Worm (Caenorhabditis elegans) whole organism, L4 larva: ENCODE measurements around the gene F54C9.11.
A peak's percentile ranks its signal among the peaks of the same experiment; 100 is the strongest.

Source experiments
- F37D6.2 ChIP-seq: sonication (generic microtip); optimal IDR thresholded peaks from 2 replicates; lab custom pipeline; 2016; ENCODE audit warnings: mild to moderate bottlenecking, missing genetic modification characterization, missing compliant biosample characterization
- Y105C5A.15 ChIP-seq: fragments of 200-800 bp; sonication (Bioruptor generic); IDR thresholded peaks from 2 replicates; pipeline ENCODE4 v1.3.6; 2022; ENCODE audit warnings: missing genetic modification characterization, missing compliant biosample characterization
- Y75B8A.6 ChIP-seq: fragments of 200-800 bp; sonication (Bioruptor generic); IDR thresholded peaks from 2 replicates; pipeline ENCODE4 v1.3.6; 2022; ENCODE audit warnings: missing genetic modification reagents, missing genetic modification characterization, missing compliant biosample characterization
- aha-1 ChIP-seq: fragments of 150-350 bp; peaks from one replicate; lab custom pipeline; 2014; ENCODE audit warnings: missing biosample characterization, missing genetic modification characterization
- ama-1 ChIP-seq: fragments of 150-350 bp; optimal IDR thresholded peaks from 2 replicates; lab custom pipeline; 2014; ENCODE audit warnings: inconsistent platforms, mixed read lengths
- ces-1 ChIP-seq: fragments of 150-350 bp; sonication (generic microtip); optimal IDR thresholded peaks from 4 replicates; lab custom pipeline; 2014; ENCODE audit warnings: missing biosample characterization, missing genetic modification reagents, missing genetic modification characterization
- cey-2 ChIP-seq: sonication (generic microtip); optimal IDR thresholded peaks from 3 replicates; lab custom pipeline; 2017; ENCODE audit warnings: missing genetic modification characterization, mild to moderate bottlenecking, missing compliant biosample characterization, antibody characterized with exemption, borderline replicate concordance; ENCODE audit not compliant: insufficient read depth
- dmd-8 ChIP-seq: fragments of 200-800 bp; sonication (Bioruptor generic); IDR thresholded peaks from 2 replicates; pipeline ENCODE4 v1.3.6; 2022; ENCODE audit warnings: missing genetic modification characterization, missing compliant biosample characterization
- duxl-1 ChIP-seq: sonication (generic microtip); optimal IDR thresholded peaks from 2 replicates; lab custom pipeline; 2016; ENCODE audit warnings: mild to moderate bottlenecking, missing genetic modification characterization, moderate library complexity, missing compliant biosample characterization; ENCODE audit not compliant: poor library complexity
- dve-1 ChIP-seq: sonication (generic microtip); optimal IDR thresholded peaks from 2 replicates; lab custom pipeline; 2017; ENCODE audit warnings: antibody characterized with exemption, mild to moderate bottlenecking, missing genetic modification characterization, missing compliant biosample characterization; ENCODE audit not compliant: insufficient read depth
- fkh-10 ChIP-seq: fragments of 150-350 bp; optimal IDR thresholded peaks from 2 replicates; lab custom pipeline; 2014; ENCODE audit warnings: missing biosample characterization, missing genetic modification reagents, missing genetic modification characterization
- gei-8 ChIP-seq: fragments of 200-800 bp; sonication (Bioruptor generic); optimal IDR thresholded peaks from 2 replicates; lab custom pipeline; 2018; ENCODE audit warnings: mild to moderate bottlenecking, missing genetic modification characterization, missing compliant biosample characterization
- hlh-30 ChIP-seq: sonication (generic microtip); optimal IDR thresholded peaks from 2 replicates; lab custom pipeline; 2017; ENCODE audit warnings: antibody characterized with exemption, mild to moderate bottlenecking, missing genetic modification characterization, missing compliant biosample characterization; ENCODE audit not compliant: insufficient read depth
- lin-15B ChIP-seq: fragments of 150-350 bp; sonication (generic microtip); optimal IDR thresholded peaks from 3 replicates; lab custom pipeline; 2014; ENCODE audit warnings: missing biosample characterization, missing genetic modification characterization
- lin-38 ChIP-seq: fragments of 200-800 bp; sonication (Bioruptor generic); IDR thresholded peaks from 2 replicates; pipeline ENCODE4 v1.3.6; 2022; ENCODE audit warnings: missing genetic modification reagents, missing genetic modification characterization, missing compliant biosample characterization
- lsy-2 ChIP-seq, 2 experiments: fragments of 150-350 bp in 1 of 2; sonication (generic microtip) in 1 of 2; optimal IDR thresholded peaks; 2 replicates each; lab custom pipeline; 2014 to 2017; ENCODE audit warnings: missing biosample characterization in 2 of 2, missing genetic modification characterization in 2 of 2
- mdl-1 ChIP-seq, 2 experiments: fragments of 150-350 bp in 1 of 2; sonication (generic microtip) in 1 of 2; optimal IDR thresholded peaks; 2 replicates each; lab custom pipeline; 2014 to 2017; ENCODE audit warnings: missing biosample characterization in 2 of 2, missing genetic modification characterization in 2 of 2
- mxl-2 ChIP-seq: fragments of 200-800 bp; sonication (Bioruptor generic); conservative IDR thresholded peaks from 2 replicates; pipeline ENCODE4 v1.3.6; 2022; ENCODE audit warnings: missing genetic modification reagents, missing genetic modification characterization, missing compliant biosample characterization
- nhr-102 ChIP-seq: sonication (generic microtip); optimal IDR thresholded peaks from 2 replicates; lab custom pipeline; 2016; ENCODE audit warnings: mild to moderate bottlenecking, missing genetic modification characterization, moderate library complexity, missing compliant biosample characterization
- nhr-25 ChIP-seq: sonication (generic microtip); optimal IDR thresholded peaks from 2 replicates; lab custom pipeline; 2017; ENCODE audit warnings: missing genetic modification characterization, mild to moderate bottlenecking, missing compliant biosample characterization, antibody characterized with exemption, moderate library complexity, borderline replicate concordance; ENCODE audit not compliant: insufficient read depth
- nhr-6 ChIP-seq: fragments of 150-350 bp; optimal IDR thresholded peaks from 2 replicates; lab custom pipeline; 2014; ENCODE audit warnings: missing biosample characterization, missing genetic modification characterization
- nhr-77 ChIP-seq: fragments of 150-350 bp; optimal IDR thresholded peaks from 2 replicates; lab custom pipeline; 2014; ENCODE audit warnings: missing biosample characterization, missing genetic modification characterization
- pha-4 ChIP-seq, 2 experiments: fragments of 150-350 bp in 1 of 2; fragments of 200-800 bp in 1 of 2; sonication (Bioruptor generic) in 1 of 2; IDR thresholded peaks in 1 of 2; optimal IDR thresholded peaks in 1 of 2; 2 replicates each; pipeline versions ENCODE4 v1.3.6 to Lab custom; 2014 to 2022; ENCODE audit warnings: missing genetic modification characterization in 2 of 2, missing genetic modification reagents in 2 of 2, missing biosample characterization in 1 of 2, missing compliant biosample characterization in 1 of 2
- sdz-12 ChIP-seq: fragments of 200-800 bp; sonication (Bioruptor generic); optimal IDR thresholded peaks from 2 replicates; lab custom pipeline; 2018; ENCODE audit warnings: mild to moderate bottlenecking, missing genetic modification characterization, missing compliant biosample characterization
- snpc-1.2 ChIP-seq: fragments of 200-800 bp; sonication (Bioruptor generic); IDR thresholded peaks from 2 replicates; pipeline ENCODE4 v1.3.6; 2022; ENCODE audit warnings: missing genetic modification reagents, missing genetic modification characterization, missing compliant biosample characterization
- unc-62 ChIP-seq, 3 experiments: fragments of 150-350 bp in 1 of 3; sonication (generic microtip); optimal IDR thresholded peaks in 2 of 3; peaks in 1 of 3; 1 replicate in 1 of 3; 2 replicates in 2 of 3; lab custom pipeline; 2014 to 2017; ENCODE audit warnings: missing biosample characterization in 3 of 3, missing genetic modification characterization in 3 of 3, missing genetic modification reagents in 3 of 3, missing genotype in 1 of 3
- vab-7 ChIP-seq: fragments of 200-800 bp; sonication (Bioruptor generic); IDR thresholded peaks from 2 replicates; pipeline ENCODE4 v1.3.6; 2022; ENCODE audit warnings: missing genetic modification reagents, missing genetic modification characterization, missing compliant biosample characterization
- zfp-2 ChIP-seq: sonication (generic microtip); optimal IDR thresholded peaks from 2 replicates; lab custom pipeline; 2016; ENCODE audit warnings: mild to moderate bottlenecking, missing genetic modification characterization, missing compliant biosample characterization
- zfp-3 ChIP-seq: fragments of 200-800 bp; sonication (Bioruptor generic); conservative IDR thresholded peaks from 2 replicates; pipeline ENCODE4 v1.3.6; 2022; ENCODE audit warnings: missing genetic modification reagents, missing genetic modification characterization, missing compliant biosample characterization

Gene F54C9.11

ce11 chrII:8590684-8591083 is 5.8 kb upstream of the F54C9.11 start, which contains the start of gene aptf-4:
aptf-4 (plus strand) TSS chrII:8590984.
- TF ChIP-seq zfp-3 (GFP tag; lab: Robert Waterston, UW) (no peak), Y75B8A.6 (GFP tag; lab: Robert Waterston, UW) (no peak), lin-38 (no peak), gei-8 (GFP tag; lab: Kevin White, UChicago) (no peak), nhr-6 (tag; lab: Kevin White, UChicago) (no peak), lsy-2 (tag; optimal IDR thresholded peaks at IDR 0.05; lab: Kevin White, UChicago) (no peak), F37D6.2 (tag; lab: Kevin White, UChicago) (no peak), pha-4 (GFP tag; IDR thresholded peaks at IDR 0.05; lab: Robert Waterston, UW) (no peak), pha-4 (tag; optimal IDR thresholded peaks at IDR 0.05; lab: Kevin White, UChicago) (no peak), mdl-1 (tag; optimal IDR thresholded peaks at IDR 0.05; lab: Kevin White, UChicago) (no peak), dmd-8 (GFP tag; lab: Robert Waterston, UW) (no peak), nhr-102 (tag; lab: Kevin White, UChicago) (no peak), cey-2 (tag; lab: Kevin White, UChicago) (no peak), vab-7 (GFP tag; lab: Robert Waterston, UW) (no peak), snpc-1.2 (GFP tag; lab: Robert Waterston, UW) (no peak), zfp-2 (no peak)

- TF ChIP-seq unc-62 (GFP tag; optimal IDR thresholded peaks at IDR 0.05 in 1 of 2; lab: Kevin White, UChicago): peak in 1 of 2 experiments; percentile 91
- TF ChIP-seq unc-62 (tag; optimal IDR thresholded peaks at IDR 0.05; lab: Kevin White, UChicago): no peak
- TF ChIP-seq mxl-2 (GFP tag; lab: Robert Waterston, UW): no peak
- peak; percentile 53 for TF ChIP-seq aha-1 (tag; lab: Kevin White, UChicago)
- peak; percentile 85 for TF ChIP-seq ces-1 (GFP tag; lab: Kevin White, UChicago)
- TF ChIP-seq, all 104 proteins: peak for 3
Measured at ce11 chrII:8589227-8589626, 4.3 kb upstream of the F54C9.11 start.

DNA sequence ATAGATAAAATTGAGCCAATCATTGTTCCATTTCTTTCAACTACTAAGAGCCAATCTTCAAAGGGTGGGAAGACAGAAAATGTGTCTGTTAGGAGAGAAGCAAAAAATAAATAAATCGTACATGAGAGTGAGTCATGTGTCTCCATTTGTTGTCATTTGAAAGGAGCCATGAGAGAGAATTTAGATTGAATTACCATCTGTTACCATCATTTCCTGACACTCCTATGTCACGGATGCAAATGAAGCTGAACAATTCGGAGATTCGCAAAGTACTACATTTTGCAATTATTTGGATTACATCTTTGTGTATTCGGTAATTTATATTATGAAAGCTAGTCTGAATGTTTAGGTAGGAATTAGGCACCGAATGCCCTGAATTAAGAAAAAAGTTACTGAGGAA is 3.6 kb upstream of the F54C9.11 start:
- TF ChIP-seq aha-1 (tag; lab: Kevin White, UChicago) (peak; percentile 41), snpc-1.2 (GFP tag; lab: Robert Waterston, UW) (no peak)
- TF ChIP-seq, all 104 proteins: peak for 1

DNA sequence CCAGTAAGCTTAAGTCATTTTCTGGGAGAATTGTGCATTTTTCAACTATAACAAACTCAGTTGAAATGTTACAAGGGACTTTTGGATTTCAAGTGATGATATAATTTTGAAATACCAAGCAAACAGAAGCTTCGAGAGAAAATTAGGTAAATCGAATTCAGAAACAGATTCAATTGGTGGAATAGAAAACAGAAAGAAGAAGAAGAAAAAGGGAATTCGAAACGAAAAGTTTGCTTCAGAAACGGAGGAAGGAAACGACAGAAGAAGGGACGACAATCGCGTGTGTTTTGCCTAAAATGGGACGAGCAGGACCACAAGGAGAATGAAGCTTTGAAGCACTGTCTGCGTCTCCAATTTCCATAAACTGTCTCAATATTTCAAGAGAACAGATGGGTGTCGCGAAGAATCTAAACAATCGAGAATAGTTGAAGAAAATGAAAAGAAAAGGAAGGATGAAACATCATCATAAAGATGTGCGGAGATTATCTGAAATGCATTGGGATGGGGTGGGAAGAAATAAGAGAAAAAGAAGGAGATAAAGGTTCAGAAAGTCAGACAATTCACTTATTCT is 2.9 kb upstream of the F54C9.11 start:
- TF ChIP-seq dve-1 (tag; lab: Kevin White, UChicago) (peak; percentile 13), unc-62 (GFP tag; optimal IDR thresholded peaks at IDR 0.05 in 1 of 2; lab: Kevin White, UChicago) (peak in 1 of 2 experiments; percentile 85), unc-62 (tag; optimal IDR thresholded peaks at IDR 0.05; lab: Kevin White, UChicago) (no peak), aha-1 (tag; lab: Kevin White, UChicago) (peak; percentile 94), lsy-2 (tag; optimal IDR thresholded peaks at IDR 0.05; lab: Kevin White, UChicago) (peak; percentile 8 to 14), fkh-10 (peak; percentile 26), ces-1 (GFP tag; lab: Kevin White, UChicago) (peak; percentile 86), Y105C5A.15 (no peak), duxl-1 (tag; lab: Kevin White, UChicago) (no peak)

ce11 chrII:8585921-8586320 is 1.0 kb upstream of the F54C9.11 start:
- TF ChIP-seq nhr-77 (tag; lab: Kevin White, UChicago) (no peak), nhr-25 (tag; lab: Kevin White, UChicago) (peak; percentile 51), aha-1 (tag; lab: Kevin White, UChicago) (peak; percentile 73), sdz-12 (GFP tag; lab: Kevin White, UChicago) (no peak)

DNA sequence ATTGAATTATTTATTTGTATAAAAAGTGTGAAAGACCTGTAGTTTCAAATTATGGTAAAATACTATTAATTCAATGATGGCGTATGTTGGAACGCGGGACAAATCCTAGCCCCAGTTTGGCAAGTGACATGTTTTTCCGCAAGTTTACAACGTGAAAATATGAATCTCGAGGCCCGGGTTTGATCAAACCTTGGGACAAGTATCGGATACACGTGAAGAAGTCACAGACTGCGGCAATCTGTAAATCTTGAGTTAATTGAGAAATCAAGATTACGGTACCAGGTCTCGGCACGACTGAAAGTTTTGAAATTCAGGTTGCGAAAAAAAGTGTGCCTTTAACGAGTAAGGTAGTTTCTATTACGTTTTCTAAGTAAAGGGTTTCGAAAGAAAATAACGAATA is 1.9 kb downstream of the F54C9.11 start:
- no peak for TF ChIP-seq lin-15B
- no peak for TF ChIP-seq Y105C5A.15
- 0 out of 2 replicates have a peak, but pooled peaks have one; percentile 28 for TF ChIP-seq lin-38
- peak; percentile 7 for TF ChIP-seq hlh-30 (tag; lab: Kevin White, UChicago)
- TF ChIP-seq ama-1: peak; percentile 58
